Fruit fly (Drosophila melanogaster): ENCODE data around the gene CG33722.

- TF ChIP-seq CG6808 (GFP tag; optimal IDR thresholded peaks at IDR 0.05) (no peak), CG8119 (GFP tag; IDR thresholded peaks at IDR 0.05) (peak; percentile 90), CG4318 (GFP tag; optimal IDR thresholded peaks at IDR 0.05) (peak; percentile 67), ss (GFP tag; optimal IDR thresholded peaks at IDR 0.05) (no peak), Hr4 (GFP tag; optimal IDR thresholded peaks at IDR 0.05) (peak; percentile 90), OdsH (GFP tag; optimal IDR thresholded peaks at IDR 0.05) (peak; percentile 64), CG6854 (GFP tag; optimal IDR thresholded peaks at IDR 0.05) (no peak), Sox102F (GFP tag; optimal IDR thresholded peaks at IDR 0.05) (peak; percentile 44), CG10631 (GFP tag; optimal IDR thresholded peaks at IDR 0.05) (peak; percentile 46), CG8319 (GFP tag; optimal IDR thresholded peaks at IDR 0.05) (no peak), Eip75B (GFP tag; optimal IDR thresholded peaks at IDR 0.05) (peak; percentile 38), Smox (GFP tag; optimal IDR thresholded peaks at IDR 0.05) (peak; percentile 27), svp (GFP tag) (no peak), CG11762 (GFP tag; optimal IDR thresholded peaks at IDR 0.05; ENCODE audit: insufficient read depth) (no peak)
Measured at dm6 chr3R:8233864-8234263, 10.0 kb upstream of the CG33722 start.

Measured in whole organism, prepupa.